Fruit fly (Drosophila melanogaster) whole organism, embryonic: ENCODE results near the gene CG6700.

Source experiments
- Abd-B ChIP-seq: fragments of 200-800 bp; sonication (Bioruptor generic); optimal IDR thresholded peaks from 2 replicates; lab custom pipeline; 2018; ENCODE audit warnings: missing biosample characterization, mild to moderate bottlenecking, missing genetic modification characterization, moderate library complexity
- Bgb ChIP-seq: fragments of 200-800 bp; sonication (Bioruptor generic); IDR thresholded peaks from 2 replicates; pipeline ENCODE4 v1.3.6; 2022; ENCODE audit warnings: missing biosample characterization, missing genetic modification characterization; ENCODE audit not compliant: partially characterized antibody
- CG10209 ChIP-seq: fragments of 200-800 bp; sonication (Bioruptor generic); optimal IDR thresholded peaks from 3 replicates; lab custom pipeline; 2017; ENCODE audit warnings: missing biosample characterization, mild to moderate bottlenecking, missing genetic modification characterization, missing genetic modification reagents
- CG10543 ChIP-seq: fragments of 200-800 bp; sonication (Bioruptor generic); optimal IDR thresholded peaks from 3 replicates; lab custom pipeline; 2017; ENCODE audit warnings: missing biosample characterization, mild to moderate bottlenecking, missing genetic modification characterization, moderate library complexity
- CG13624 ChIP-seq: fragments of 200-800 bp; sonication (Bioruptor generic); optimal IDR thresholded peaks from 2 replicates; lab custom pipeline; 2016; ENCODE audit warnings: missing biosample characterization, missing genetic modification characterization
- CG14441 ChIP-seq: fragments of 200-800 bp; sonication (Bioruptor generic); IDR thresholded peaks from 2 replicates; pipeline ENCODE4 v1.3.6; 2022; ENCODE audit warnings: missing biosample characterization, missing genetic modification characterization
- CG16815 ChIP-seq: fragments of 200-800 bp; sonication (Bioruptor generic); optimal IDR thresholded peaks from 3 replicates; lab custom pipeline; 2017; ENCODE audit warnings: missing biosample characterization, mild to moderate bottlenecking, missing genetic modification characterization
- CG18619 ChIP-seq: fragments of 200-800 bp; sonication (Bioruptor generic); optimal IDR thresholded peaks from 3 replicates; lab custom pipeline; 2017; ENCODE audit warnings: missing biosample characterization, mild to moderate bottlenecking, missing genetic modification characterization
- CG2875 ChIP-seq: fragments of 200-800 bp; sonication (Bioruptor generic); optimal IDR thresholded peaks from 2 replicates; lab custom pipeline; 2017; ENCODE audit warnings: missing biosample characterization, mild to moderate bottlenecking, missing genetic modification characterization, missing genetic modification reagents
- CG30431 ChIP-seq: fragments of 200-800 bp; sonication (Bioruptor generic); optimal IDR thresholded peaks from 2 replicates; lab custom pipeline; 2017; ENCODE audit warnings: missing biosample characterization, missing genetic modification characterization
- CG3281 ChIP-seq: fragments of 200-800 bp; sonication (Bioruptor generic); optimal IDR thresholded peaks from 3 replicates; lab custom pipeline; 2017; ENCODE audit warnings: missing biosample characterization, mild to moderate bottlenecking, missing genetic modification characterization
- CG33557 ChIP-seq: fragments of 200-800 bp; sonication (Bioruptor generic); optimal IDR thresholded peaks from 2 replicates; lab custom pipeline; 2019; ENCODE audit warnings: missing biosample characterization, mild to moderate bottlenecking, missing genetic modification characterization, moderate library complexity
- CG4707 ChIP-seq: fragments of 200-800 bp; sonication (Bioruptor generic); optimal IDR thresholded peaks from 2 replicates; lab custom pipeline; 2018; ENCODE audit warnings: missing biosample characterization, mild to moderate bottlenecking, missing genetic modification characterization, moderate library complexity
- CG6683 ChIP-seq: fragments of 200-800 bp; sonication (Bioruptor generic); optimal IDR thresholded peaks from 2 replicates; lab custom pipeline; 2017; ENCODE audit warnings: missing biosample characterization, mild to moderate bottlenecking, missing genetic modification characterization, missing genetic modification reagents
- CG6765 ChIP-seq: fragments of 200-800 bp; sonication (Bioruptor generic); optimal IDR thresholded peaks from 3 replicates; lab custom pipeline; 2017; ENCODE audit warnings: missing biosample characterization, mild to moderate bottlenecking, missing genetic modification characterization
- CG7745 ChIP-seq: fragments of 200-800 bp; sonication (Bioruptor generic); optimal IDR thresholded peaks from 2 replicates; lab custom pipeline; 2018; ENCODE audit warnings: missing biosample characterization, mild to moderate bottlenecking, missing genetic modification characterization, moderate library complexity
- CG8359 ChIP-seq: fragments of 200-800 bp; sonication (Bioruptor generic); optimal IDR thresholded peaks from 2 replicates; lab custom pipeline; 2017; ENCODE audit warnings: missing biosample characterization, mild to moderate bottlenecking, missing genetic modification characterization, borderline replicate concordance
- CG8478 ChIP-seq: fragments of >200 bp; optimal IDR thresholded peaks from 2 replicates; lab custom pipeline; 2018
- D19A ChIP-seq: fragments of 200-800 bp; optimal IDR thresholded peaks from 3 replicates; lab custom pipeline; 2019; ENCODE audit warnings: missing biosample characterization, mild to moderate bottlenecking, missing genetic modification characterization, moderate library complexity
- Dad ChIP-seq: fragments of 200-800 bp; sonication (Bioruptor generic); optimal IDR thresholded peaks from 3 replicates; lab custom pipeline; 2016; ENCODE audit warnings: missing biosample characterization, missing genetic modification characterization
- Dp ChIP-seq: fragments of 200-800 bp; sonication (Bioruptor generic); optimal IDR thresholded peaks from 2 replicates; lab custom pipeline; 2018; ENCODE audit warnings: missing biosample characterization, mild to moderate bottlenecking, missing genetic modification characterization, moderate library complexity
- Hr39 ChIP-seq: fragments of >200 bp; optimal IDR thresholded peaks from 2 replicates; lab custom pipeline; 2017
- Lim3 ChIP-seq: fragments of 200-800 bp; sonication (Bioruptor generic); IDR thresholded peaks from 2 replicates; pipeline ENCODE4 v1.3.6; 2022; ENCODE audit warnings: missing biosample characterization, missing genetic modification characterization
- Nf-YC ChIP-seq: fragments of 200-800 bp; optimal IDR thresholded peaks from 3 replicates; lab custom pipeline; 2019; ENCODE audit warnings: missing biosample characterization, mild to moderate bottlenecking, missing genetic modification characterization, moderate library complexity
- NfI ChIP-seq: fragments of 200-800 bp; sonication (Bioruptor generic); optimal IDR thresholded peaks from 3 replicates; lab custom pipeline; 2018; ENCODE audit warnings: missing biosample characterization, mild to moderate bottlenecking, missing genetic modification characterization, moderate library complexity
- Oli ChIP-seq: fragments of 200-800 bp; sonication (Bioruptor generic); optimal IDR thresholded peaks from 2 replicates; lab custom pipeline; 2018; ENCODE audit warnings: missing biosample characterization, mild to moderate bottlenecking, missing genetic modification characterization, moderate library complexity
- Taf1 ChIP-seq: fragments of 200-800 bp; sonication (Bioruptor generic); IDR thresholded peaks from 2 replicates; pipeline ENCODE4 v1.3.6; 2022; ENCODE audit warnings: missing biosample characterization, missing genetic modification characterization
- Xbp1 ChIP-seq: fragments of 200-800 bp; sonication (Bioruptor generic); optimal IDR thresholded peaks from 3 replicates; lab custom pipeline; 2016; ENCODE audit warnings: missing biosample characterization, mild to moderate bottlenecking, missing genetic modification characterization
- al ChIP-seq: fragments of 200-800 bp; sonication (Bioruptor generic); IDR thresholded peaks from 2 replicates; pipeline ENCODE4 v1.3.6; 2022; ENCODE audit warnings: missing biosample characterization, missing genetic modification characterization
- amos ChIP-seq: fragments of 200-800 bp; sonication (Bioruptor generic); IDR thresholded peaks from 2 replicates; pipeline ENCODE4 v1.3.6; 2022; ENCODE audit warnings: missing biosample characterization, missing genetic modification characterization; ENCODE audit not compliant: partially characterized antibody
- chinmo ChIP-seq: fragments of 200-800 bp; sonication (Bioruptor generic); IDR thresholded peaks from 4 replicates; pipeline ENCODE4 v1.3.6; 2022; ENCODE audit warnings: missing biosample characterization, missing genetic modification characterization; ENCODE audit not compliant: partially characterized antibody
- chn ChIP-seq: fragments of 200-800 bp; sonication (Bioruptor generic); optimal IDR thresholded peaks from 2 replicates; lab custom pipeline; 2016; ENCODE audit warnings: missing biosample characterization, missing genetic modification characterization
- dysf ChIP-seq: fragments of 200-800 bp; sonication (Bioruptor generic); IDR thresholded peaks from 3 replicates; pipeline ENCODE4 v1.3.6; 2022; ENCODE audit warnings: missing biosample characterization, missing genetic modification characterization
- gro ChIP-seq: fragments of 200-800 bp; sonication (Bioruptor generic); optimal IDR thresholded peaks from 2 replicates; lab custom pipeline; 2016; ENCODE audit warnings: missing biosample characterization, missing genetic modification characterization
- her ChIP-seq: fragments of 200-800 bp; sonication (Bioruptor generic); optimal IDR thresholded peaks from 2 replicates; lab custom pipeline; 2016; ENCODE audit warnings: missing biosample characterization, missing genetic modification characterization
- lmd ChIP-seq: fragments of 200-800 bp; sonication (Bioruptor generic); IDR thresholded peaks from 2 replicates; pipeline ENCODE4 v1.3.6; 2022; ENCODE audit warnings: missing biosample characterization, missing genetic modification characterization
- nerfin-2 ChIP-seq: fragments of 200-800 bp; sonication (Bioruptor generic); IDR thresholded peaks from 2 replicates; pipeline ENCODE4 v1.3.6; 2022; ENCODE audit warnings: missing biosample characterization, missing genetic modification characterization; ENCODE audit not compliant: partially characterized antibody
- org-1 ChIP-seq: fragments of 200-800 bp; sonication (Bioruptor generic); optimal IDR thresholded peaks from 2 replicates; lab custom pipeline; 2017; ENCODE audit warnings: missing biosample characterization, missing genetic modification characterization
- peb ChIP-seq: fragments of 200-800 bp; sonication (Bioruptor generic); IDR thresholded peaks from 2 replicates; pipeline ENCODE4 v1.3.6; 2022; ENCODE audit warnings: missing biosample characterization, missing genetic modification characterization
- pfk ChIP-seq: fragments of 200-800 bp; sonication (Bioruptor generic); optimal IDR thresholded peaks from 2 replicates; lab custom pipeline; 2018; ENCODE audit warnings: missing biosample characterization, mild to moderate bottlenecking, missing genetic modification characterization, moderate library complexity
- row ChIP-seq: fragments of 200-800 bp; sonication (Bioruptor generic); IDR thresholded peaks from 3 replicates; pipeline ENCODE4 v1.3.6; 2022; ENCODE audit warnings: missing biosample characterization, missing genetic modification characterization
- sd ChIP-seq: fragments of 200-800 bp; sonication (Bioruptor generic); optimal IDR thresholded peaks from 3 replicates; lab custom pipeline; 2018; ENCODE audit warnings: missing biosample characterization, mild to moderate bottlenecking, missing genetic modification characterization, moderate library complexity
- so ChIP-seq: fragments of 200-800 bp; sonication (Bioruptor generic); IDR thresholded peaks from 3 replicates; pipeline ENCODE4 v1.3.6; 2022; ENCODE audit warnings: missing biosample characterization, missing genetic modification characterization
- sob ChIP-seq: fragments of 200-800 bp; sonication (Bioruptor generic); IDR thresholded peaks from 2 replicates; pipeline ENCODE4 v1.3.6; 2022; ENCODE audit warnings: missing biosample characterization, missing genetic modification characterization
- sqz ChIP-seq: fragments of 200-800 bp; sonication (Bioruptor generic); optimal IDR thresholded peaks from 3 replicates; lab custom pipeline; 2018; ENCODE audit warnings: missing biosample characterization, mild to moderate bottlenecking, missing genetic modification characterization
- tll ChIP-seq, 2 experiments: fragments of 200-800 bp in 1 of 2; fragments of >200 bp in 1 of 2; sonication (Bioruptor generic) in 1 of 2; optimal IDR thresholded peaks; 2 replicates each; lab custom pipeline; 2017 to 2019; ENCODE audit warnings: missing biosample characterization in 2 of 2, missing genetic modification characterization in 2 of 2, mild to moderate bottlenecking in 1 of 2, moderate library complexity in 1 of 2
- trh ChIP-seq: fragments of 200-800 bp; sonication (Bioruptor generic); optimal IDR thresholded peaks from 2 replicates; lab custom pipeline; 2016; ENCODE audit warnings: missing biosample characterization, missing genetic modification characterization
- zen ChIP-seq: fragments of 200-800 bp; sonication (Bioruptor generic); optimal IDR thresholded peaks from 3 replicates; lab custom pipeline; 2018; ENCODE audit warnings: missing biosample characterization, mild to moderate bottlenecking, missing genetic modification characterization, moderate library complexity

CG6700 gene

DNA sequence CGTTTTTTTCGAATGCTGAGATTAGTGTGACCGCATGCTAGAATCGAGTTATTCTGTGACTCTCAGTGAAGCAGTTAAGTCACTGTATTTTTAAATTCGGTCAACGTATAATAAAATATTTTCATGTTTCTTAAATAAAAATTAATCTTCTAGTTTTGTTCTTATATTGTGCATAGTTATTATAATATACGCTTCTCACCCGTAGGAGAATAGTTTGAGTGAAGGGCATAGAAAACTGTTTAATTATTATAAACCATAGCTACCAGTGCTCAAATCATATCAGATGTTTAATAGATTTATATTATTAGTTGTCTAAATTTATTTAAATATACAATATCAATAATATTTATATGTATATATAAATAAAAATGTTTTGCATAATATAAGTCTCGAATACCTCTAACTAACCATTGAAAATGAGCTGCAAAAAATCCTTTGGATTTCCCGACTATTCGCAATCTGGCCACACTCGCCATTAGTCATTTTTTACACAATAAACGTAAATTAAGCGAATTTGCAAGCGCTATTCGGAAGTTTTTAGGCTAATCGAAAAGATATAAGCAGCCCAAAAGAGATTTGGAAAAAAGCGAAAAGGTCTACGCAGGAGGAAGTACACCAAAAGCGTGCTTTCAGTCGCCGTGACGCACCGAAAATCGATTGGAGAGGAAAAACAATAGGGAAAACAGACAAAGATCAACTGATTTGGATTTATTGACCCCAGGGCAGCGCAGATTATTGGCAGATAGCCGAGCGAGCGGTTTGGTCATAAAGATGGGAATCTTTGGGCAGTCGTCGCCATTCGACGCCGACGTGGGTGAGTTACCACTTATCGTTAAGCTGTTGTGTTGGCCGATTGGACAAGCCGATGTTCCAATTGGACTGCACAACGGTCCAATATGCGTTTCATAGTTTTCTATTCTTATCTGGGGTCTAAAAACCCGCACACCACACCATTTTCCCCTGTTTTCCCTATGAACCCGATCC, 16.0 kb upstream of the CG6700 start, which contains the start of the genes aurB and Stam (continued):
- TF ChIP-seq lmd (GFP tag; lab: Robert Waterston, UW): peak; percentile 26
- TF ChIP-seq pfk (GFP tag; lab: Kevin White, UChicago): no peak
- no peak for TF ChIP-seq CG13624 (GFP tag; lab: Kevin White, UChicago)
- no peak for TF ChIP-seq CG4707 (GFP tag; lab: Kevin White, UChicago)
- TF ChIP-seq CG30431: peak; percentile 1
- TF ChIP-seq Dad: no peak
- TF ChIP-seq nerfin-2: no peak
- TF ChIP-seq CG33557: peak; percentile 24
- peak; percentile 71 for TF ChIP-seq Nf-YC
- TF ChIP-seq D19A (tag; lab: Kevin White, UChicago): no peak
- TF ChIP-seq Abd-B (GFP tag; lab: Kevin White, UChicago): peak; percentile 52
- TF ChIP-seq Xbp1 (GFP tag; lab: Kevin White, UChicago): peak; percentile 55
- TF ChIP-seq chn: no peak
- TF ChIP-seq sob (GFP tag; lab: Robert Waterston, UW): no peak
- TF ChIP-seq CG8478 (lab: Kevin White, UChicago): no peak
- TF ChIP-seq zen (tag; lab: Kevin White, UChicago): peak; percentile 53
- no peak for TF ChIP-seq org-1 (GFP tag; lab: Kevin White, UChicago)
- peak; percentile 45 for TF ChIP-seq CG10543 (GFP tag; lab: Kevin White, UChicago)
- TF ChIP-seq Taf1 (GFP tag; lab: Robert Waterston, UW): no peak
- peak; percentile 81 for TF ChIP-seq row
- TF ChIP-seq NfI (GFP tag; lab: Kevin White, UChicago): peak; percentile 63
- TF ChIP-seq CG18619 (GFP tag; lab: Kevin White, UChicago): peak; percentile 40
- TF ChIP-seq amos (GFP tag; lab: Robert Waterston, UW): no peak
- peak; percentile 15; the same call in 1 of the 2 replicates for TF ChIP-seq al
- TF ChIP-seq CG8359 (GFP tag; lab: Kevin White, UChicago): no peak
- TF ChIP-seq her (GFP tag; lab: Kevin White, UChicago): no peak
- peak; percentile 81 for TF ChIP-seq Dp (GFP tag; lab: Kevin White, UChicago)
- TF ChIP-seq CG6683 (GFP tag; lab: Kevin White, UChicago): no peak
- no peak for TF ChIP-seq chinmo
- peak; percentile 49 for TF ChIP-seq CG10209 (GFP tag; lab: Kevin White, UChicago)
- TF ChIP-seq CG7745 (tag; lab: Kevin White, UChicago): no peak
- no peak for TF ChIP-seq gro (GFP tag; lab: Kevin White, UChicago)
- no peak for TF ChIP-seq Lim3 (GFP tag; lab: Robert Waterston, UW)
- no peak for TF ChIP-seq tll (GFP tag; optimal IDR thresholded peaks at IDR 0.05; lab: Kevin White, UChicago)
- no peak for TF ChIP-seq CG16815 (GFP tag; lab: Kevin White, UChicago)
- peak; percentile 61 for TF ChIP-seq Oli (tag; lab: Kevin White, UChicago)
- TF ChIP-seq sd (tag; lab: Kevin White, UChicago): peak; percentile 31
- TF ChIP-seq dysf (GFP tag; lab: Robert Waterston, UW): peak; percentile 35; the same call in 1 of the 3 replicates
- no peak for TF ChIP-seq so (GFP tag; lab: Robert Waterston, UW)
- no peak for TF ChIP-seq Bgb (GFP tag; lab: Robert Waterston, UW)
- no peak for TF ChIP-seq peb
- TF ChIP-seq trh (GFP tag; lab: Kevin White, UChicago): peak; percentile 13
- TF ChIP-seq sqz: peak; percentile 66
- TF ChIP-seq CG3281 (GFP tag; lab: Kevin White, UChicago): peak; percentile 61
- peak; percentile 38 for TF ChIP-seq CG2875
- TF ChIP-seq CG6765 (GFP tag; lab: Kevin White, UChicago): no peak
- 0 out of 2 replicates have a peak, but pooled peaks have one; percentile 36 for TF ChIP-seq CG14441 (GFP tag; lab: Robert Waterston, UW)
- no peak for TF ChIP-seq Hr39 (lab: Kevin White, UChicago)
